Worm (Caenorhabditis elegans): Measurements from ENCODE around the gene D2062.4.
"Not testable (repeated sequence)": the region's sequence is repeated elsewhere in the genome, so short reads cannot be mapped to it uniquely, and the experiment has no call there.

D2062.4 gene

DNA sequence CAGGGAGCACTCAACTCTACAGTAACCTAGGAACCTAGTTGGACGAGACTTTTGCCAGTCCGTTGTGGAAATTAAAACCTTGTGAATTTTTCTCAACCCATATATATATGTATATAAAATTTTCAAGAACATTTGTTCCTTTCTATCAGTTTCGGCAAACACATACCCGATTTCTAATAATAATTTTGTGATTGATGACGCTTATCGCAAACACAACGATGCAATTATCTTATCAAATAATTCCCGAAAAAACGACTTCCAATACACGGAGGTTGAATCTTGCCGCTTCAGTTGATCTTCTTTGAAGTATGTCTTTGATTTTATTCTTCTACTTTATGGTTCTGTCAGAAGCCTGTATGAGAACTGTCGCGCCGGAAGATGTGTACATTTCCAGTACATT lies 41.9 kb downstream of the D2062.4 start, which contains the start of gene F22E5.2:
TSS of gene F22E5.2 (plus strand) at position 301 of the 400 bp plus-strand sequence.
- peak; percentile 26 for TF ChIP-seq aha-1 (tag)

DNA sequence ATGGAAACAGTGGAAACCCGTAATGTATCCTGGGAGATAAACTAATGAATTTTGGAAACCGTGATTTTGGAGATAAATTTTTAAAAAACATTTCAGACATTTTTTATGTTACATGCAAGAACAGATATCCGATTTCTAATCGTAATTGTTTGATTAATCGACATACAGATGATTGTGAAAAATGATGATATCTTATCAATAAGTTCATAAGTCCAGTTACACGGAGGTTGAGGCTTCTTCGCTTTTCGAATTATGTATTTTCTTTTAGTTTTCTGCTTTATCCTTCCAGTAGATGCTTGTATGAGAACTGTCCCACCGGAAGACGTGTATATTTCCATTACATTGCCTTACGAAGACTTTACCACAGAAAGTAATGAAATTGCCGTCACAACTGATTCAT lies 42.4 kb downstream of the D2062.4 start, which contains the start of gene F22E5.22:
TSS of gene F22E5.22 (plus strand) at position 301 of the 400 bp plus-strand sequence.
- TF ChIP-seq zip-2 (tag; optimal IDR thresholded peaks at IDR 0.05) (no peak), aly-2 (tag; optimal IDR thresholded peaks at IDR 0.05) (no peak), nhr-6 (tag; optimal IDR thresholded peaks at IDR 0.05) (no peak), lin-1 (GFP tag; IDR thresholded peaks at IDR 0.05) (no peak), F44E2.7 (GFP tag; IDR thresholded peaks at IDR 0.05) (no peak)

DNA sequence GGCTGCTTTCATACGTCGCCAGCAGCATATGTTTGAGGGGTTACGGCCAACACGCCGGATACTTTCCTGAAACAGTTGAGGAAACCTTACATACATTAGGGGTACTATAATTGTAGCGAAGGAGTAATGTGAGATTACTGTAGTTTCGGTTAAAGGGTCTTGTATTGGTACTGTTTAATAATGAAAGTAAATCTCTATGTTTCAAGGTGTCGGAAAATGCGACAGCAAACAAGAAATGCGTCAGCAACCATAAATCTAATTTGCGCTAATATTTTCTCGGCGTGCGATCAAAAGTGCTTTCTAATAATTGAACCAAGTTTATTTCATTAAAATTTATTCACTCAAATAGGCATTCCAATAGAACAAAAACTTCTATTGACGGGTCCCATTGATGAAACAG lies 49.1 kb downstream of the D2062.4 start, which contains the start of gene sri-57:
TSS of gene sri-57 (minus strand) at position 101 of the 400 bp plus-strand sequence.
- TF ChIP-seq T20F7.1 (GFP tag; optimal IDR thresholded peaks at IDR 0.05); snpc-4 (tag; optimal IDR thresholded peaks at IDR 0.05); lin-15B (tag; optimal IDR thresholded peaks at IDR 0.05): not testable (repeated sequence)

DNA sequence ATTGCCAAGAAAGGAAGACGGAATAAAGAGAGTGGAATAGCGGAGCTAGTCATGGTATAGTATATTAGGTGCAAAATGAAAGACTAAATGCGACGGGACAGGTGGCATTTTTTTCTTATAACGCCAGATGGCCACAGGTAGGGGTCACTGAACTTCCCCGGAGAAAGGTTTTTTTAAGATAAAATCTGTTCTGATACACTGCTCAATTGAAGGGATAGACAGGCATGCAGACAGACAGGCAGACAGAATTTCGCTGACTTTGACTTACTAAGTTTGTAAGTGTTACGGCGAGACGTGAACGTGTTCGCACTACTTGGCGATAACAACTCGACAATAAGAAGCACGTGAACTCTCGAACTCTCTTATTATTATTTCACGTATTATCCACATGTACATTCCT lies 50.3 kb downstream of the D2062.4 start, which contains the start of the genes F22E5.20 and F22E5.1:
TSS of gene F22E5.20 (minus strand) at position 101 of the 400 bp plus-strand sequence.
TSS of gene F22E5.1 (plus strand) at position 242 of the 400 bp plus-strand sequence.
- TF ChIP-seq rbr-2 (tag; optimal IDR thresholded peaks at IDR 0.05); php-3 (GFP tag; IDR thresholded peaks at IDR 0.05); spr-1 (tag; optimal IDR thresholded peaks at IDR 0.05): not testable (repeated sequence)
